Fruit fly (Drosophila melanogaster): Measurements from ENCODE around the gene Liprin-alpha.

DNA sequence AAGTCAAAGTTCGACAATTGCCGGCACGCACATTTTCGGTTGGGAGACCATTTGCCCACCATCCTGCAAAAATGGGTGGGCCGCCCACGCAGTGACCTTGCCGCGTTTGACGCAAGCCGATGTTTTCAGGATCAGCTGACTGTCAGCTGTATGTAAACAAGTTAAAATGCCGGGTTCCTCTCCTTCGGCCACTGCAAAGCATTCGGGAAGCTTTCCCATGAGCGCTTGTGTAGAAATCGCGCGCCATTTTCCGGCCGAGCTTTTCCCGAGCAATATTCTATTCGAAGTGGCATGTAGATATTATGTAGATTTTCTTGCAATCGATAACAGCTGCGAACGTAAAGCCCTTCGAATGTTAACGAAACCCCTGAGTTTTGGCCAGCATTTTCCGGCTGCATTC, 49.9 kb downstream of the Liprin-alpha start, which contains the start of gene CG17378:
- TF ChIP-seq h (GFP tag; optimal IDR thresholded peaks at IDR 0.05), result no peak
- TF ChIP-seq sv (GFP tag; optimal IDR thresholded peaks at IDR 0.05), result no peak
- no peak for TF ChIP-seq usp (GFP tag; optimal IDR thresholded peaks at IDR 0.05)
- no peak for TF ChIP-seq OdsH (GFP tag; optimal IDR thresholded peaks at IDR 0.05)
- TF ChIP-seq Hr78 (GFP tag; optimal IDR thresholded peaks at IDR 0.05), result no peak
- no peak for TF ChIP-seq tai (GFP tag; optimal IDR thresholded peaks at IDR 0.05)
- TF ChIP-seq pan (optimal IDR thresholded peaks at IDR 0.05), result no peak
